Worm (Caenorhabditis elegans) whole organism, L4 larva: ENCODE data around the gene T26H5.10.

Source experiments
- D1046.2 ChIP-seq: fragments of 200-800 bp; sonication (Bioruptor generic); IDR thresholded peaks from 2 replicates; pipeline ENCODE4 v1.3.6; 2022; ENCODE audit warnings: missing genetic modification characterization, missing compliant biosample characterization
- F37D6.2 ChIP-seq: sonication (generic microtip); optimal IDR thresholded peaks from 2 replicates; lab custom pipeline; 2016; ENCODE audit warnings: mild to moderate bottlenecking, missing genetic modification characterization, missing compliant biosample characterization
- F44E2.7 ChIP-seq: fragments of 200-800 bp; sonication (Bioruptor generic); IDR thresholded peaks from 2 replicates; pipeline ENCODE4 v2.1.2; 2022; ENCODE audit warnings: missing genetic modification characterization, missing compliant biosample characterization
- T26A8.4 ChIP-seq: fragments of 200-800 bp; sonication (Bioruptor generic); IDR thresholded peaks from 2 replicates; pipeline ENCODE4 v1.3.6; 2022; ENCODE audit warnings: missing genetic modification characterization, missing compliant biosample characterization
- Y48G9A.11 ChIP-seq: fragments of 200-800 bp; sonication (Bioruptor generic); IDR thresholded peaks from 2 replicates; pipeline ENCODE4 v1.3.6; 2022; ENCODE audit warnings: missing genetic modification reagents, missing genetic modification characterization, missing compliant biosample characterization
- aha-1 ChIP-seq: fragments of 150-350 bp; peaks from one replicate; lab custom pipeline; 2014; ENCODE audit warnings: missing biosample characterization, missing genetic modification characterization
- ama-1 ChIP-seq: fragments of 150-350 bp; optimal IDR thresholded peaks from 2 replicates; lab custom pipeline; 2014; ENCODE audit warnings: inconsistent platforms, mixed read lengths
- arid-1 ChIP-seq: fragments of 200-800 bp; sonication (Bioruptor generic); conservative IDR thresholded peaks from 2 replicates; pipeline ENCODE4 v1.3.6; 2022; ENCODE audit warnings: missing genetic modification reagents, missing genetic modification characterization, missing compliant biosample characterization
- ceh-44 ChIP-seq: fragments of 200-800 bp; sonication (Bioruptor generic); IDR thresholded peaks from 2 replicates; pipeline ENCODE4 v1.3.6; 2022; ENCODE audit warnings: missing genetic modification reagents, missing genetic modification characterization, missing compliant biosample characterization
- ces-1 ChIP-seq: fragments of 150-350 bp; sonication (generic microtip); optimal IDR thresholded peaks from 4 replicates; lab custom pipeline; 2014; ENCODE audit warnings: missing biosample characterization, missing genetic modification reagents, missing genetic modification characterization
- daf-12 ChIP-seq: fragments of 150-350 bp; optimal IDR thresholded peaks from 2 replicates; lab custom pipeline; 2014; ENCODE audit warnings: missing biosample characterization, missing genetic modification reagents, missing genetic modification characterization
- daf-19 ChIP-seq: fragments of 200-800 bp; sonication (Bioruptor generic); conservative IDR thresholded peaks from 2 replicates; pipeline ENCODE4 v1.3.6; 2022; ENCODE audit warnings: missing genetic modification characterization, missing compliant biosample characterization
- dmd-6 ChIP-seq: fragments of 200-800 bp; sonication (Bioruptor generic); IDR thresholded peaks from 2 replicates; pipeline ENCODE4 v1.3.6; 2022; ENCODE audit warnings: missing genetic modification reagents, missing genetic modification characterization, missing compliant biosample characterization
- dmd-8 ChIP-seq: fragments of 200-800 bp; sonication (Bioruptor generic); IDR thresholded peaks from 2 replicates; pipeline ENCODE4 v1.3.6; 2022; ENCODE audit warnings: missing genetic modification characterization, missing compliant biosample characterization
- dpl-1 ChIP-seq: fragments of 150-350 bp; optimal IDR thresholded peaks from 2 replicates; lab custom pipeline; 2014; ENCODE audit warnings: missing biosample characterization, missing genetic modification reagents, missing genetic modification characterization
- duxl-1 ChIP-seq: sonication (generic microtip); optimal IDR thresholded peaks from 2 replicates; lab custom pipeline; 2016; ENCODE audit warnings: mild to moderate bottlenecking, missing genetic modification characterization, moderate library complexity, missing compliant biosample characterization; ENCODE audit not compliant: poor library complexity
- egl-43 ChIP-seq: fragments of 200-800 bp; sonication (Bioruptor generic); IDR thresholded peaks from 2 replicates; pipeline ENCODE4 v1.3.6; 2022; ENCODE audit warnings: missing genetic modification reagents, missing genetic modification characterization, missing compliant biosample characterization
- fkh-10 ChIP-seq: fragments of 150-350 bp; optimal IDR thresholded peaks from 2 replicates; lab custom pipeline; 2014; ENCODE audit warnings: missing biosample characterization, missing genetic modification reagents, missing genetic modification characterization
- gei-8 ChIP-seq: fragments of 200-800 bp; sonication (Bioruptor generic); optimal IDR thresholded peaks from 2 replicates; lab custom pipeline; 2018; ENCODE audit warnings: mild to moderate bottlenecking, missing genetic modification characterization, missing compliant biosample characterization
- hmg-1.1 ChIP-seq: fragments of 200-800 bp; sonication (Bioruptor generic); IDR thresholded peaks from 2 replicates; pipeline ENCODE4 v1.3.6; 2022; ENCODE audit warnings: missing genetic modification reagents, missing genetic modification characterization, missing compliant biosample characterization
- lin-15B ChIP-seq: fragments of 150-350 bp; sonication (generic microtip); optimal IDR thresholded peaks from 3 replicates; lab custom pipeline; 2014; ENCODE audit warnings: missing biosample characterization, missing genetic modification characterization
- lin-29 ChIP-seq: fragments of 200-800 bp; sonication (Bioruptor generic); IDR thresholded peaks from 2 replicates; pipeline ENCODE4 v1.3.6; 2022; ENCODE audit warnings: missing genetic modification reagents, missing genetic modification characterization, missing compliant biosample characterization
- lin-38 ChIP-seq: fragments of 200-800 bp; sonication (Bioruptor generic); IDR thresholded peaks from 2 replicates; pipeline ENCODE4 v1.3.6; 2022; ENCODE audit warnings: missing genetic modification reagents, missing genetic modification characterization, missing compliant biosample characterization
- lir-3 ChIP-seq: sonication (generic microtip); optimal IDR thresholded peaks from 2 replicates; lab custom pipeline; 2016; ENCODE audit warnings: mild to moderate bottlenecking, missing genetic modification characterization, missing compliant biosample characterization
- lsy-2 ChIP-seq, 2 experiments: fragments of 150-350 bp in 1 of 2; sonication (generic microtip) in 1 of 2; optimal IDR thresholded peaks; 2 replicates each; lab custom pipeline; 2014 to 2017; ENCODE audit warnings: missing biosample characterization in 2 of 2, missing genetic modification characterization in 2 of 2
- madf-5 ChIP-seq, 2 experiments: fragments of 200-800 bp; sonication (Bioruptor generic); IDR thresholded peaks; 2 replicates each; pipeline ENCODE4 v1.3.6; 2022; ENCODE audit warnings: missing compliant biosample characterization in 2 of 2, missing genetic modification characterization in 2 of 2
- madf-9 ChIP-seq: fragments of 200-800 bp; sonication (Bioruptor generic); conservative IDR thresholded peaks from 2 replicates; pipeline ENCODE4 v1.3.6; 2022; ENCODE audit warnings: missing genetic modification reagents, missing genetic modification characterization, missing compliant biosample characterization
- mdl-1 ChIP-seq, 2 experiments: fragments of 150-350 bp in 1 of 2; sonication (generic microtip) in 1 of 2; optimal IDR thresholded peaks; 2 replicates each; lab custom pipeline; 2014 to 2017; ENCODE audit warnings: missing biosample characterization in 2 of 2, missing genetic modification characterization in 2 of 2
- mdt-29 ChIP-seq: fragments of 200-800 bp; sonication (Bioruptor generic); IDR thresholded peaks from 2 replicates; pipeline ENCODE4 v1.3.6; 2022; ENCODE audit warnings: missing genetic modification reagents, missing genetic modification characterization, missing compliant biosample characterization
- mep-1 ChIP-seq: fragments of 150-350 bp; sonication (generic microtip); optimal IDR thresholded peaks from 3 replicates; lab custom pipeline; 2014; ENCODE audit warnings: missing biosample characterization, missing genetic modification characterization
- mxl-3 ChIP-seq: fragments of 200-800 bp; sonication (Bioruptor generic); optimal IDR thresholded peaks from 2 replicates; lab custom pipeline; 2018; ENCODE audit warnings: mild to moderate bottlenecking, missing genetic modification characterization, missing compliant biosample characterization
- nhr-11 ChIP-seq: fragments of 150-350 bp; optimal IDR thresholded peaks from 2 replicates; lab custom pipeline; 2014; ENCODE audit warnings: missing biosample characterization, missing genetic modification characterization
- nhr-111 ChIP-seq: fragments of 200-800 bp; sonication (Bioruptor generic); optimal IDR thresholded peaks from 2 replicates; lab custom pipeline; 2018; ENCODE audit warnings: mild to moderate bottlenecking, missing genetic modification characterization, missing compliant biosample characterization
- nhr-28 ChIP-seq: fragments of 150-350 bp; optimal IDR thresholded peaks from 2 replicates; lab custom pipeline; 2014; ENCODE audit warnings: missing biosample characterization, missing genetic modification characterization
- nhr-42 ChIP-seq: fragments of 200-800 bp; sonication (Bioruptor generic); IDR thresholded peaks from 2 replicates; pipeline ENCODE4 v1.3.6; 2022; ENCODE audit warnings: missing genetic modification characterization, missing compliant biosample characterization
- nhr-6 ChIP-seq: fragments of 150-350 bp; optimal IDR thresholded peaks from 2 replicates; lab custom pipeline; 2014; ENCODE audit warnings: missing biosample characterization, missing genetic modification characterization
- nhr-76 ChIP-seq: fragments of 150-350 bp; optimal IDR thresholded peaks from 2 replicates; lab custom pipeline; 2014; ENCODE audit warnings: missing biosample characterization, missing genetic modification characterization
- nhr-77 ChIP-seq: fragments of 150-350 bp; optimal IDR thresholded peaks from 2 replicates; lab custom pipeline; 2014; ENCODE audit warnings: missing biosample characterization, missing genetic modification characterization
- pha-4 ChIP-seq, 2 experiments: fragments of 150-350 bp in 1 of 2; fragments of 200-800 bp in 1 of 2; sonication (Bioruptor generic) in 1 of 2; IDR thresholded peaks in 1 of 2; optimal IDR thresholded peaks in 1 of 2; 2 replicates each; pipeline versions ENCODE4 v1.3.6 to Lab custom; 2014 to 2022; ENCODE audit warnings: missing genetic modification characterization in 2 of 2, missing genetic modification reagents in 2 of 2, missing biosample characterization in 1 of 2, missing compliant biosample characterization in 1 of 2
- php-3 ChIP-seq: fragments of 200-800 bp; sonication (Bioruptor generic); IDR thresholded peaks from 2 replicates; pipeline ENCODE4 v1.3.6; 2022; ENCODE audit warnings: missing genetic modification reagents, missing genetic modification characterization, missing compliant biosample characterization
- saeg-2 ChIP-seq: fragments of 200-800 bp; sonication (Bioruptor generic); IDR thresholded peaks from 2 replicates; pipeline ENCODE4 v1.3.6; 2022; ENCODE audit warnings: missing genetic modification reagents, missing genetic modification characterization, missing compliant biosample characterization
- sdz-12 ChIP-seq: fragments of 200-800 bp; sonication (Bioruptor generic); optimal IDR thresholded peaks from 2 replicates; lab custom pipeline; 2018; ENCODE audit warnings: mild to moderate bottlenecking, missing genetic modification characterization, missing compliant biosample characterization
- set-16 ChIP-seq: fragments of 200-800 bp; sonication (Bioruptor generic); IDR thresholded peaks from 2 replicates; pipeline ENCODE4 v1.3.6; 2022; ENCODE audit warnings: missing genetic modification reagents, missing genetic modification characterization, missing compliant biosample characterization
- spr-1 ChIP-seq: sonication (generic microtip); optimal IDR thresholded peaks from 2 replicates; lab custom pipeline; 2016; ENCODE audit warnings: mild to moderate bottlenecking, missing genetic modification characterization, missing compliant biosample characterization
- spr-3 ChIP-seq: fragments of 200-800 bp; sonication (Bioruptor generic); optimal IDR thresholded peaks from 2 replicates; lab custom pipeline; 2018; ENCODE audit warnings: mild to moderate bottlenecking, missing genetic modification characterization, missing compliant biosample characterization
- unc-130 ChIP-seq: sonication (generic microtip); optimal IDR thresholded peaks from 2 replicates; lab custom pipeline; 2016; ENCODE audit warnings: missing genetic modification reagents, missing genetic modification characterization, missing compliant biosample characterization
- ztf-11 ChIP-seq: fragments of 150-350 bp; optimal IDR thresholded peaks from 2 replicates; lab custom pipeline; 2014; ENCODE audit warnings: missing biosample characterization, missing genetic modification characterization

T26H5.10 gene

ce11 chrV:15398728-15399127 is 44.9 kb downstream of the T26H5.10 start, which contains the start of gene fbxa-199:
Gene fbxa-199, minus strand, starts transcription at chrV:15398828.
- TF ChIP-seq hmg-1.1 = no peak
- no peak for TF ChIP-seq set-16 (GFP tag; lab: Robert Waterston, UW)
- TF ChIP-seq sdz-12 (GFP tag; lab: Kevin White, UChicago) = no peak
- no peak for TF ChIP-seq nhr-42
- TF ChIP-seq ces-1 (GFP tag; lab: Kevin White, UChicago) = no peak
- TF ChIP-seq F44E2.7 (GFP tag; lab: Robert Waterston, UW) = no peak
- no peak for TF ChIP-seq nhr-76
- no peak for TF ChIP-seq aha-1
- TF ChIP-seq lir-3 (tag; lab: Kevin White, UChicago) = no peak
- no peak for TF ChIP-seq unc-130 (GFP tag; lab: Kevin White, UChicago)
- no peak for TF ChIP-seq mdt-29 (GFP tag; lab: Robert Waterston, UW)

DNA sequence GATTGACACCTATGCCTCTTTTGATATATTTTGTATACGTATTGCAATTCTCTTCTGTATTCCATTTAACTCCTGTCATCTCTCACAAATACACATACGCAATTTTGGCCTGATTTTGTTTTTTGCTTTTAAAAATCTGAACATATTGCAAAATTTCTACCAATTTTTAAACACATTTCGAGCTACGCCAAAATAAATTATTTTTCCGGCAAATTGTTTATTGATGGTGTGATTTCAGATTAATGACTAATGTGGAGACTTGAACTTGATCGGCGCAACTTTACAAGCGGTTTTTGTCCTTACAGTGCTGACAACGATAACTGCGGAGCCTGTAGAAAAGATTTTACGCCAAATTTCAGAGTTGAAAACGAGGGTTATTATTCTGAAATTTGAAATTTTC is 46.5 kb downstream of the T26H5.10 start:
- no peak for TF ChIP-seq dmd-6 (GFP tag; lab: Robert Waterston, UW)
- TF ChIP-seq nhr-111 = no peak
- no peak for TF ChIP-seq nhr-42
- no peak for TF ChIP-seq nhr-28 (tag; lab: Kevin White, UChicago)
- TF ChIP-seq mdl-1 (tag; optimal IDR thresholded peaks at IDR 0.05; lab: Kevin White, UChicago) = no peak
- TF ChIP-seq nhr-11 (tag; lab: Kevin White, UChicago) = no peak
- no peak for TF ChIP-seq fkh-10 (GFP tag; lab: Kevin White, UChicago)
- TF ChIP-seq daf-19 (GFP tag; lab: Robert Waterston, UW) = no peak
- TF ChIP-seq gei-8 (GFP tag; lab: Kevin White, UChicago) = no peak
- TF ChIP-seq daf-12 (tag; lab: Kevin White, UChicago) = no peak
- no peak for TF ChIP-seq saeg-2 (GFP tag; lab: Robert Waterston, UW)
- TF ChIP-seq madf-5 (GFP tag; IDR thresholded peaks at IDR 0.05; lab: Robert Waterston, UW) = no peak
- no peak for TF ChIP-seq nhr-77 (tag; lab: Kevin White, UChicago)
- no peak for TF ChIP-seq php-3

DNA sequence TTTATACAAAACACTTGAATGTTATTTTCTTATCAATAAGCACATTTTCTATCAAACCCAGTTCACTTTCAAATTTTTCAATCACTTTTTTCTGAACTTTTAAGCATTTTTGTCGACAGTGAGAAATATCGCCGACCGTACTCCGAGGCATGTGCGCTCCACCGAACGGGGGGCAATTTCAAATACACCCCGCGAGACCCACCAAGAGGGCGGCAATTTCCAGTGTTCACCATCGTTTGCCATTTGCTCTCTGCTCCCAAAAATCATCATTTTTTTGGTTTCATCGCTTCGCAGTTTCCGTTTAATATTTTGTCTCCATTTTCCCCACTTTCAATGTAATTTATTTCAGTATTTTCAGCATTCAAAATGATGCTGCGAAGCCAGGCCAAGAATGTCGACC is 48.3 kb downstream of the T26H5.10 start, which contains the start of gene cyb-3:
Gene cyb-3, plus strand, starts transcription at position 350 of the 400 bp plus-strand sequence.
- TF ChIP-seq spr-1 (no peak), pha-4 (GFP tag; IDR thresholded peaks at IDR 0.05; lab: Robert Waterston, UW) (no peak), pha-4 (tag; optimal IDR thresholded peaks at IDR 0.05; lab: Kevin White, UChicago) (no peak), madf-9 (GFP tag; lab: Robert Waterston, UW) (no peak), ceh-44 (GFP tag; lab: Robert Waterston, UW) (no peak), ces-1 (GFP tag; lab: Kevin White, UChicago) (no peak), lsy-2 (tag; optimal IDR thresholded peaks at IDR 0.05; lab: Kevin White, UChicago) (no peak), lin-38 (GFP tag; lab: Robert Waterston, UW) (peak; percentile 90), Y48G9A.11 (GFP tag; lab: Robert Waterston, UW) (0 out of 2 replicates have a peak, but pooled peaks have one; percentile 32), unc-130 (GFP tag; lab: Kevin White, UChicago) (peak; percentile 30), F37D6.2 (no peak), arid-1 (no peak), T26A8.4 (no peak), dmd-8 (no peak)
- TF ChIP-seq, all 104 proteins: peak for 3

- TF ChIP-seq lin-15B (tag; lab: Kevin White, UChicago) (no peak), D1046.2 (no peak), mep-1 (no peak), ama-1 (lab: Kevin White, UChicago) (no peak), egl-43 (no peak), lin-38 (GFP tag; lab: Robert Waterston, UW) (peak; percentile 54), ztf-11 (tag; lab: Kevin White, UChicago) (no peak), F37D6.2 (no peak), duxl-1 (tag; lab: Kevin White, UChicago) (no peak), lin-29 (GFP tag; lab: Robert Waterston, UW) (no peak), nhr-11 (tag; lab: Kevin White, UChicago) (no peak), mxl-3 (no peak), nhr-28 (tag; lab: Kevin White, UChicago) (no peak), nhr-6 (tag; lab: Kevin White, UChicago) (peak; percentile 71), spr-3 (no peak), madf-5 (GFP tag; IDR thresholded peaks at IDR 0.05; lab: Robert Waterston, UW) (no peak), dpl-1 (GFP tag; lab: Kevin White, UChicago) (peak; percentile 66)
Measured at ce11 chrV:15394906-15395305, 48.7 kb downstream of the T26H5.10 start, which contains the start of gene T06E6.1. Gene T06E6.1, minus strand, starts transcription at chrV:15394961.
